Worm (Caenorhabditis elegans): Measurements from ENCODE around the gene nspc-17.

ce11 chrX:14535913-14536312 is 10.9 kb upstream of the nspc-17 start:
- TF ChIP-seq nhr-237 (tag; optimal IDR thresholded peaks at IDR 0.05) (no peak), elt-1 (tag; optimal IDR thresholded peaks at IDR 0.05; ENCODE audit: borderline replicate concordance, insufficient read depth) (no peak)

All from whole organism, mixed stage, embryonic.